Worm (Caenorhabditis elegans) whole organism, L2 larva: ENCODE data around the gene memi-1.

Experiments used
- ama-1 ChIP-seq: fragments of 150-350 bp; optimal IDR thresholded peaks from 2 replicates; lab custom pipeline; 2018; ENCODE audit warnings: inconsistent platforms
- blmp-1 ChIP-seq: sonication (generic microtip); optimal IDR thresholded peaks from 2 replicates; lab custom pipeline; 2017; ENCODE audit warnings: missing genetic modification characterization, mild to moderate bottlenecking, missing compliant biosample characterization, antibody characterized with exemption, moderate library complexity; ENCODE audit not compliant: insufficient read depth
- ceh-16 ChIP-seq: fragments of 150-350 bp; optimal IDR thresholded peaks from 2 replicates; lab custom pipeline; 2014; ENCODE audit warnings: missing biosample characterization, missing genetic modification characterization
- mdl-1 ChIP-seq, 2 experiments: fragments of 150-350 bp in 1 of 2; sonication (generic microtip) in 1 of 2; optimal IDR thresholded peaks; 2 replicates each; lab custom pipeline; 2017; ENCODE audit warnings: missing biosample characterization in 2 of 2, missing genetic modification characterization in 2 of 2
- nhr-6 ChIP-seq: fragments of 150-350 bp; optimal IDR thresholded peaks from 2 replicates; lab custom pipeline; 2014; ENCODE audit warnings: missing biosample characterization, missing genetic modification characterization
- nhr-77 ChIP-seq: fragments of 150-350 bp; optimal IDR thresholded peaks from 2 replicates; lab custom pipeline; 2014; ENCODE audit warnings: missing biosample characterization, missing genetic modification characterization
- unc-39 ChIP-seq: fragments of 150-350 bp; optimal IDR thresholded peaks from 2 replicates; lab custom pipeline; 2014; ENCODE audit warnings: missing biosample characterization, missing genetic modification characterization
- unc-55 ChIP-seq: fragments of 150-350 bp; sonication (generic microtip); optimal IDR thresholded peaks from 3 replicates; lab custom pipeline; 2014; ENCODE audit warnings: missing biosample characterization, missing genetic modification reagents, missing genetic modification characterization
- unc-62 ChIP-seq: fragments of 150-350 bp; optimal IDR thresholded peaks from 2 replicates; lab custom pipeline; 2014; ENCODE audit warnings: missing biosample characterization, missing genetic modification reagents, missing genetic modification characterization
- zag-1 ChIP-seq: fragments of 150-350 bp; optimal IDR thresholded peaks from 2 replicates; lab custom pipeline; 2014; ENCODE audit warnings: missing biosample characterization, missing genetic modification characterization

DNA sequence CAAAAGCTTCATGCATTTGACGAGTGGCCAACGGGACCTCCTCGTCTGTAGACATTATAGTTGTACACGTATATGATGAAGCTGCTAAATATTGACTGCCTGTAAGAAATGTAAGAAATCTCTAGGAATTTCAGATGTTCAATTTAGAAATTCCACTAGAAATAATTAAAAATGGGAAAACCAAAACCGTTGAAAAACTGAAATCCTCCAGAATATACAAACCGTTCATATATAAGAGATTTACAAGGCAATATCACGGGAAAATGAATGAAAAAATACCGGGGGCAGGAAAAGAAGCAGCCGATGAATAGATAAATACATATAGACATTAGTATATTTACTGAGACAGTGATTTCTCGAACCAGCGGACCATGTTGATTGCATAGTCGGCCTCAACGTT, 42.3 kb upstream of the memi-1 start, which contains the start of gene dpf-7:
- TF ChIP-seq unc-62 (GFP tag; lab: Kevin White, UChicago) (no peak), mdl-1 (tag; optimal IDR thresholded peaks at IDR 0.05; lab: Kevin White, UChicago) (no peak), nhr-6 (tag; lab: Kevin White, UChicago) (no peak), ama-1 (lab: Kevin White, UChicago) (no peak), unc-55 (GFP tag; lab: Kevin White, UChicago) (no peak), zag-1 (tag; lab: Kevin White, UChicago) (no peak), ceh-16 (tag; lab: Kevin White, UChicago) (no peak), blmp-1 (tag; lab: Kevin White, UChicago) (no peak), unc-39 (no peak), nhr-77 (tag; lab: Kevin White, UChicago) (no peak)
